Fruit fly (Drosophila melanogaster) whole organism: ENCODE data around the gene Sumo.

ENCODE experiments used
- CG8478 ChIP-seq: fragments of >200 bp; optimal IDR thresholded peaks from 2 replicates; lab custom pipeline; 2018; ENCODE audit warnings: inconsistent platforms
- Dll ChIP-seq: fragments of >200 bp; optimal IDR thresholded peaks from 2 replicates; lab custom pipeline; 2017
- EcR ChIP-seq, 2 experiments: fragments of >200 bp; optimal IDR thresholded peaks; 2 replicates each; lab custom pipeline; 2017; ENCODE audit warnings: missing biosample characterization in 2 of 2, missing genetic modification characterization in 2 of 2, missing genetic modification reagents in 2 of 2
- psq ChIP-seq: fragments of >200 bp; optimal IDR thresholded peaks from 2 replicates; lab custom pipeline; 2017
- usp ChIP-seq: fragments of >200 bp; optimal IDR thresholded peaks from 2 replicates; lab custom pipeline; 2017; ENCODE audit warnings: missing biosample characterization, missing genetic modification characterization, mixed read lengths

DNA sequence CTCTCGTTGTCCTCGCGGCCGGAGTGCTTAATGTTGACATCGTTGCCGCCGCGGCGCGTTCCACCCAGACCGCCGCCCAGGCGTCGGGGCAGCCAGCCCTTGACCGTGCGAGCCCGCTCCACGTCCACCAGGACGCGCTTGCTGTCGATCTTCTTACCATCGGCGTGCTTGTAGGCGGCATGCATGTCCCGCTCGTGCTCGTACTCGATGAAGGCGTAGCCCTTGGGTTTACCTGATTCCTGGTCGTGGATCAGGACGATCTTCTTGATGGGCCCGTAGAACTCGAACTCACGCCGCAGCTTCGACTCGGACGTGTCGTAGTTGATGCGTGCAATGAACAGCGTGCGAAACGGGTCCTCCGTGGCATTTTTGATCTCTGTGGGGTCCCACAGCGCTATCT lies 3.4 kb upstream of the Sumo start:
- no peak for TF ChIP-seq psq (lab: Kevin White, UChicago)
- no peak for TF ChIP-seq usp
- TF ChIP-seq Dll (lab: Kevin White, UChicago), result no peak
- no peak for TF ChIP-seq CG8478 (lab: Kevin White, UChicago)
- no peak for TF ChIP-seq EcR (GFP tag; optimal IDR thresholded peaks at IDR 0.05; lab: Kevin White, UChicago)
